Fruit fly (Drosophila melanogaster): ENCODE measurements around the gene Use1.

dm6 chr3L:9134349-9134748 lies 2.6 kb downstream of the Use1 start, which contains the start of the genes bol and Dhpr:
- TF ChIP-seq CG12768 (GFP tag; optimal IDR thresholded peaks at IDR 0.05) (no peak), cnc (optimal IDR thresholded peaks at IDR 0.05) (no peak), CG1620 (GFP tag; optimal IDR thresholded peaks at IDR 0.05) (no peak), kay (GFP tag; ENCODE audit: borderline replicate concordance) (no peak), Crg-1 (GFP tag; optimal IDR thresholded peaks at IDR 0.05) (no peak), tj (GFP tag; optimal IDR thresholded peaks at IDR 0.05) (no peak)
